Fruit fly (Drosophila melanogaster): ENCODE measurements around the gene CG13907.

dm6 chr3L:901442-901841 lies 19.6 kb upstream of the CG13907 start:
- TF ChIP-seq CG4318 (GFP tag; optimal IDR thresholded peaks at IDR 0.05) (no peak), CG9139 (GFP tag; optimal IDR thresholded peaks at IDR 0.05) (no peak), CG1621 (tag; optimal IDR thresholded peaks at IDR 0.05) (no peak), dac (GFP tag; optimal IDR thresholded peaks at IDR 0.05) (no peak), OdsH (GFP tag; optimal IDR thresholded peaks at IDR 0.05) (no peak)
